Fruit fly (Drosophila melanogaster) whole organism, embryonic: ENCODE data around the gene form3.

Experiments
- CG11504 ChIP-seq: fragments of 200-800 bp; sonication (Bioruptor generic); optimal IDR thresholded peaks from 3 replicates; lab custom pipeline; 2019; ENCODE audit warnings: missing biosample characterization, mild to moderate bottlenecking, missing genetic modification characterization, moderate library complexity
- CG11560 ChIP-seq: fragments of 200-800 bp; sonication (Bioruptor generic); IDR thresholded peaks from 3 replicates; pipeline ENCODE4 v1.3.6; 2022; ENCODE audit warnings: missing biosample characterization, missing genetic modification characterization
- CG12236 ChIP-seq: fragments of 200-800 bp; sonication (Bioruptor generic); optimal IDR thresholded peaks from 2 replicates; lab custom pipeline; 2016; ENCODE audit warnings: missing biosample characterization, missing genetic modification characterization
- CG12942 ChIP-seq: fragments of 200-800 bp; sonication (Bioruptor generic); optimal IDR thresholded peaks from 3 replicates; lab custom pipeline; 2016; ENCODE audit warnings: missing biosample characterization, missing genetic modification characterization
- CG13624 ChIP-seq: fragments of 200-800 bp; sonication (Bioruptor generic); optimal IDR thresholded peaks from 2 replicates; lab custom pipeline; 2016; ENCODE audit warnings: missing biosample characterization, missing genetic modification characterization
- CG15601 ChIP-seq: fragments of 200-800 bp; sonication (Bioruptor generic); optimal IDR thresholded peaks from 3 replicates; lab custom pipeline; 2019; ENCODE audit warnings: missing biosample characterization, mild to moderate bottlenecking, missing genetic modification characterization, moderate library complexity
- CG1603 ChIP-seq: fragments of 200-800 bp; sonication (Bioruptor generic); optimal IDR thresholded peaks from 2 replicates; lab custom pipeline; 2019; ENCODE audit warnings: missing biosample characterization, mild to moderate bottlenecking, missing genetic modification characterization, moderate library complexity
- CG16813 ChIP-seq: fragments of 200-800 bp; sonication (Bioruptor generic); IDR thresholded peaks from 3 replicates; pipeline ENCODE4 v1.3.6; 2022; ENCODE audit warnings: missing biosample characterization, missing genetic modification characterization; ENCODE audit not compliant: partially characterized antibody
- CG17328 ChIP-seq: fragments of 200-800 bp; sonication (Bioruptor generic); IDR thresholded peaks from 2 replicates; pipeline ENCODE4 v1.3.6; 2022; ENCODE audit warnings: missing biosample characterization, missing genetic modification characterization
- CG18599 ChIP-seq: fragments of 200-800 bp; sonication (Bioruptor generic); optimal IDR thresholded peaks from 3 replicates; lab custom pipeline; 2017; ENCODE audit warnings: missing biosample characterization, missing genetic modification characterization, mild to moderate bottlenecking, moderate library complexity, missing genetic modification reagents
- CG2116 ChIP-seq: fragments of 200-800 bp; sonication (Bioruptor generic); optimal IDR thresholded peaks from 3 replicates; lab custom pipeline; 2018; ENCODE audit warnings: missing biosample characterization, mild to moderate bottlenecking, missing genetic modification characterization
- CG2120 ChIP-seq: fragments of 200-800 bp; sonication (Bioruptor generic); optimal IDR thresholded peaks from 3 replicates; lab custom pipeline; 2016; ENCODE audit warnings: missing biosample characterization, missing genetic modification characterization
- CG2678 ChIP-seq: fragments of 200-800 bp; sonication (Bioruptor generic); optimal IDR thresholded peaks from 3 replicates; lab custom pipeline; 2019; ENCODE audit warnings: missing biosample characterization, mild to moderate bottlenecking, missing genetic modification characterization, moderate library complexity
- CG34376 ChIP-seq: fragments of 200-800 bp; sonication (Bioruptor generic); optimal IDR thresholded peaks from 2 replicates; lab custom pipeline; 2018; ENCODE audit warnings: missing biosample characterization, mild to moderate bottlenecking, missing genetic modification characterization
- CG3726 ChIP-seq: fragments of 200-800 bp; sonication (Bioruptor generic); IDR thresholded peaks from 3 replicates; pipeline ENCODE4, ENCODE4 v1.3.6; 2022; ENCODE audit warnings: missing biosample characterization, missing genetic modification characterization
- CG3847 ChIP-seq: fragments of 200-800 bp; sonication (Bioruptor generic); IDR thresholded peaks from 2 replicates; pipeline ENCODE4 v1.3.6; 2022; ENCODE audit warnings: missing biosample characterization, missing genetic modification characterization
- Deaf1 ChIP-seq: fragments of 200-800 bp; optimal IDR thresholded peaks from 3 replicates; lab custom pipeline; 2019; ENCODE audit warnings: missing biosample characterization, mild to moderate bottlenecking, missing genetic modification characterization, moderate library complexity
- Elba2 ChIP-seq: fragments of 200-800 bp; sonication (Bioruptor generic); optimal IDR thresholded peaks from 3 replicates; lab custom pipeline; 2016; ENCODE audit warnings: missing biosample characterization, missing genetic modification characterization
- GATAe ChIP-seq: fragments of 200-800 bp; sonication (Bioruptor generic); conservative IDR thresholded peaks from 2 replicates; pipeline ENCODE4 v1.3.6; 2022; ENCODE audit warnings: missing biosample characterization, missing genetic modification characterization
- HLH4C ChIP-seq: fragments of 200-800 bp; sonication (Bioruptor generic); IDR thresholded peaks from 3 replicates; pipeline ENCODE4 v1.3.6; 2022; ENCODE audit warnings: missing biosample characterization, missing genetic modification characterization; ENCODE audit not compliant: partially characterized antibody
- Med ChIP-seq: fragments of 200-800 bp; sonication (Bioruptor generic); peaks from one replicate; lab custom pipeline; 2016; ENCODE audit warnings: missing biosample characterization, missing genetic modification characterization, mild to moderate bottlenecking, inconsistent platforms, moderate library complexity
- Six4 ChIP-seq: fragments of 200-800 bp; sonication (Bioruptor generic); optimal IDR thresholded peaks from 2 replicates; lab custom pipeline; 2016; ENCODE audit warnings: missing biosample characterization, missing genetic modification characterization
- Sox102F ChIP-seq: fragments of 200-800 bp; sonication (Bioruptor generic); optimal IDR thresholded peaks from 2 replicates; lab custom pipeline; 2018; ENCODE audit warnings: missing biosample characterization, mild to moderate bottlenecking, missing genetic modification characterization, moderate library complexity
- aop ChIP-seq: fragments of 200-800 bp; sonication (Bioruptor generic); IDR thresholded peaks from 2 replicates; pipeline ENCODE4 v1.3.6; 2022; ENCODE audit warnings: missing biosample characterization, missing genetic modification characterization
- caup ChIP-seq: fragments of 200-800 bp; sonication (Bioruptor generic); optimal IDR thresholded peaks from 3 replicates; lab custom pipeline; 2017; ENCODE audit warnings: missing biosample characterization, mild to moderate bottlenecking, missing genetic modification characterization, moderate library complexity; ENCODE audit not compliant: severe bottlenecking
- chinmo ChIP-seq: fragments of 200-800 bp; sonication (Bioruptor generic); IDR thresholded peaks from 4 replicates; pipeline ENCODE4 v1.3.6; 2022; ENCODE audit warnings: missing biosample characterization, missing genetic modification characterization; ENCODE audit not compliant: partially characterized antibody
- chn ChIP-seq: fragments of 200-800 bp; sonication (Bioruptor generic); optimal IDR thresholded peaks from 2 replicates; lab custom pipeline; 2016; ENCODE audit warnings: missing biosample characterization, missing genetic modification characterization
- ci ChIP-seq: fragments of 200-800 bp; sonication (Bioruptor generic); IDR thresholded peaks from 3 replicates; pipeline ENCODE4 v1.3.6; 2022; ENCODE audit warnings: missing biosample characterization, missing genetic modification characterization
- crp ChIP-seq, 2 experiments: fragments of 200-800 bp; sonication (Bioruptor generic); optimal IDR thresholded peaks; 2 replicates in 1 of 2; 3 replicates in 1 of 2; lab custom pipeline; 2017; ENCODE audit warnings: missing biosample characterization in 2 of 2, missing genetic modification characterization in 2 of 2, mild to moderate bottlenecking in 1 of 2, moderate library complexity in 1 of 2
- dimm ChIP-seq: fragments of 200-800 bp; sonication (Bioruptor generic); IDR thresholded peaks from 2 replicates; pipeline ENCODE4 v1.3.6; 2022; ENCODE audit warnings: missing biosample characterization, missing genetic modification characterization
- dm ChIP-seq: fragments of 200-800 bp; sonication (Bioruptor generic); optimal IDR thresholded peaks from 3 replicates; lab custom pipeline; 2016; ENCODE audit warnings: missing biosample characterization, missing genetic modification characterization
- esg ChIP-seq: fragments of 200-800 bp; sonication (Bioruptor generic); conservative IDR thresholded peaks from 2 replicates; pipeline ENCODE4 v1.3.6; 2022; ENCODE audit warnings: missing biosample characterization, missing genetic modification characterization
- eve ChIP-seq, 2 experiments: fragments of >200 bp; optimal IDR thresholded peaks; 2 replicates each; lab custom pipeline; 2017; ENCODE audit warnings: missing biosample characterization in 2 of 2, missing genetic modification characterization in 2 of 2
- exex ChIP-seq: fragments of 200-800 bp; sonication (Bioruptor generic); optimal IDR thresholded peaks from 4 replicates; lab custom pipeline; 2018; ENCODE audit warnings: missing biosample characterization, mild to moderate bottlenecking, missing genetic modification characterization, moderate library complexity
- fd102C ChIP-seq: fragments of 200-800 bp; sonication (Bioruptor generic); optimal IDR thresholded peaks from 2 replicates; lab custom pipeline; 2018; ENCODE audit warnings: missing biosample characterization, mild to moderate bottlenecking, missing genetic modification characterization, moderate library complexity
- grn ChIP-seq: fragments of 200-800 bp; sonication (Bioruptor generic); optimal IDR thresholded peaks from 3 replicates; lab custom pipeline; 2017; ENCODE audit warnings: missing biosample characterization, missing genetic modification characterization
- gro ChIP-seq: fragments of 200-800 bp; sonication (Bioruptor generic); optimal IDR thresholded peaks from 2 replicates; lab custom pipeline; 2016; ENCODE audit warnings: missing biosample characterization, missing genetic modification characterization
- kni ChIP-seq: fragments of 200-800 bp; sonication (Bioruptor generic); optimal IDR thresholded peaks from 3 replicates; lab custom pipeline; 2017; ENCODE audit warnings: mild to moderate bottlenecking, missing biosample characterization, missing genetic modification reagents, missing genetic modification characterization
- lab ChIP-seq: fragments of 200-800 bp; sonication (Bioruptor generic); optimal IDR thresholded peaks from 3 replicates; lab custom pipeline; 2017; ENCODE audit warnings: missing biosample characterization, missing genetic modification characterization, mild to moderate bottlenecking, moderate library complexity, missing genetic modification reagents
- lbe ChIP-seq: fragments of 200-800 bp; sonication (Bioruptor generic); optimal IDR thresholded peaks from 2 replicates; lab custom pipeline; 2016; ENCODE audit warnings: missing biosample characterization, mild to moderate bottlenecking, missing genetic modification characterization
- nerfin-1 ChIP-seq: fragments of 200-800 bp; sonication (Bioruptor generic); optimal IDR thresholded peaks from 3 replicates; lab custom pipeline; 2019; ENCODE audit warnings: missing biosample characterization, mild to moderate bottlenecking, missing genetic modification characterization, moderate library complexity
- nom ChIP-seq: fragments of 200-800 bp; sonication (Bioruptor generic); optimal IDR thresholded peaks from 2 replicates; lab custom pipeline; 2017; ENCODE audit warnings: missing biosample characterization, missing genetic modification characterization, mild to moderate bottlenecking, moderate library complexity, missing genetic modification reagents
- peb ChIP-seq: fragments of 200-800 bp; sonication (Bioruptor generic); IDR thresholded peaks from 2 replicates; pipeline ENCODE4 v1.3.6; 2022; ENCODE audit warnings: missing biosample characterization, missing genetic modification characterization
- sd ChIP-seq: fragments of 200-800 bp; sonication (Bioruptor generic); optimal IDR thresholded peaks from 3 replicates; lab custom pipeline; 2018; ENCODE audit warnings: missing biosample characterization, mild to moderate bottlenecking, missing genetic modification characterization, moderate library complexity
- sens ChIP-seq: fragments of 200-800 bp; sonication (Bioruptor generic); peaks from one replicate; lab custom pipeline; 2016; ENCODE audit warnings: missing biosample characterization, missing genetic modification characterization
- sima ChIP-seq: fragments of 200-800 bp; sonication (Bioruptor generic); optimal IDR thresholded peaks from 2 replicates; lab custom pipeline; 2016; ENCODE audit warnings: missing biosample characterization, missing genetic modification characterization
- slp2 ChIP-seq: fragments of 200-800 bp; sonication (Bioruptor generic); optimal IDR thresholded peaks from 2 replicates; lab custom pipeline; 2016; ENCODE audit warnings: missing biosample characterization, missing genetic modification characterization
- sug ChIP-seq: fragments of 200-800 bp; optimal IDR thresholded peaks from 2 replicates; lab custom pipeline; 2019; ENCODE audit warnings: missing biosample characterization, mild to moderate bottlenecking, missing genetic modification characterization, moderate library complexity
- unc-4 ChIP-seq: fragments of 200-800 bp; sonication (Bioruptor generic); IDR thresholded peaks from 2 replicates; pipeline ENCODE4 v1.3.6; 2022; ENCODE audit warnings: missing biosample characterization, missing genetic modification characterization; ENCODE audit not compliant: partially characterized antibody
- vfl ChIP-seq: fragments of 200-800 bp; sonication (Bioruptor generic); optimal IDR thresholded peaks from 2 replicates; lab custom pipeline; 2016; ENCODE audit warnings: missing biosample characterization, missing genetic modification characterization
- yki ChIP-seq: fragments of >200 bp; optimal IDR thresholded peaks from 3 replicates; lab custom pipeline; 2018

The form3 gene

DNA sequence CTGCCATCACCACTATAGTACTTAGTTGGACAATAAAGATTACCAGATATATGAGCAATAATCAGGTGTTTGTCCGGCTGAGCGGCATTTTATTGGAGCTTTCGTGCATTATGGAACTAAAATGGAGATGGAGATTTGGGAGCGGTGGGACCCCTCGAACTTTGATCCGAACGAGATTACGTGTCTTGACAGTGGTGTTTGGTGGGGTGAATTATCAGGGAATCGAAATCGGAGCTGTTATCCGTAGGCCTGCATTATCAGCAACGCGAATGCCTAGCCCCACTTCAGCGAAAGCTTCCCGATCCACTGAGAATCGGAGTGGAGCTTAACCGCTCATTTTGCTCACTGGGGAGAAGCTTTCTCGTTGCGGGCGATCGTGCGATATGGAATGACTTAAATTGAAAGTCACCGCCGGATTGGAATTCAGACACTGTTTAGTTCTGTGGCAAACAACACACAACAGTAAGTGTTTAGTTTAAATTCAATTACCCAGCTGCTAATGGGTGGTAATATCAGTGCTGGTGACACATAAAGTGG lies 36.9 kb downstream of the form3 start, which contains the start of gene Acbp2 (continued):
- TF ChIP-seq dm: no peak
- TF ChIP-seq peb (GFP tag; lab: Robert Waterston, UW): no peak
- no peak for TF ChIP-seq vfl
- peak; percentile 44; the same call in 1 of the 3 replicates for TF ChIP-seq ci (GFP tag; lab: Robert Waterston, UW)
- no peak for TF ChIP-seq kni (GFP tag; lab: Kevin White, UChicago)
- TF ChIP-seq aop (GFP tag; lab: Robert Waterston, UW): no peak
- peak; percentile 91 for TF ChIP-seq chinmo (GFP tag; lab: Robert Waterston, UW)
- no peak for TF ChIP-seq esg (GFP tag; lab: Robert Waterston, UW)
- no peak for TF ChIP-seq Sox102F (GFP tag; lab: Kevin White, UChicago)
- TF ChIP-seq Deaf1: peak; percentile 54
- TF ChIP-seq caup: no peak
- TF ChIP-seq dimm (GFP tag; lab: Robert Waterston, UW): no peak
- peak; percentile 83 for TF ChIP-seq CG15601 (tag; lab: Kevin White, UChicago)
- TF ChIP-seq HLH4C (GFP tag; lab: Robert Waterston, UW): no peak
- TF ChIP-seq Elba2 (GFP tag; lab: Kevin White, UChicago): no peak
- TF ChIP-seq sima (GFP tag; lab: Kevin White, UChicago): no peak
- TF ChIP-seq lbe (GFP tag; lab: Kevin White, UChicago): no peak
- TF ChIP-seq sug: peak; percentile 100
- no peak for TF ChIP-seq crp (GFP tag; optimal IDR thresholded peaks at IDR 0.05; lab: Kevin White, UChicago)
- TF ChIP-seq sd (tag; lab: Kevin White, UChicago): peak; percentile 67
- no peak for TF ChIP-seq CG16813 (GFP tag; lab: Robert Waterston, UW)
- TF ChIP-seq CG3726 (GFP tag; lab: Robert Waterston, UW): no peak
- TF ChIP-seq yki: no peak
- no peak for TF ChIP-seq slp2 (GFP tag; lab: Kevin White, UChicago)
- no peak for TF ChIP-seq fd102C
- no peak for TF ChIP-seq CG3847 (GFP tag; lab: Robert Waterston, UW)
- peak; percentile 66; the same call in 1 of the 2 replicates for TF ChIP-seq GATAe (GFP tag; lab: Robert Waterston, UW)
- no peak for TF ChIP-seq nom (GFP tag; lab: Kevin White, UChicago)
- TF ChIP-seq CG12942 (GFP tag; lab: Kevin White, UChicago): no peak
- no peak for TF ChIP-seq chn (GFP tag; lab: Kevin White, UChicago)
- no peak for TF ChIP-seq eve (GFP tag; optimal IDR thresholded peaks at IDR 0.05; lab: Kevin White, UChicago)
- no peak for TF ChIP-seq CG2116 (GFP tag; lab: Kevin White, UChicago)
- TF ChIP-seq CG13624 (GFP tag; lab: Kevin White, UChicago): no peak
- TF ChIP-seq CG2120 (GFP tag; lab: Kevin White, UChicago): no peak
- no peak for TF ChIP-seq CG17328
- no peak for TF ChIP-seq unc-4 (GFP tag; lab: Robert Waterston, UW)
- no peak for TF ChIP-seq Six4 (GFP tag; lab: Kevin White, UChicago)
- peak; percentile 55 for TF ChIP-seq Med (GFP tag; lab: Kevin White, UChicago)

DNA sequence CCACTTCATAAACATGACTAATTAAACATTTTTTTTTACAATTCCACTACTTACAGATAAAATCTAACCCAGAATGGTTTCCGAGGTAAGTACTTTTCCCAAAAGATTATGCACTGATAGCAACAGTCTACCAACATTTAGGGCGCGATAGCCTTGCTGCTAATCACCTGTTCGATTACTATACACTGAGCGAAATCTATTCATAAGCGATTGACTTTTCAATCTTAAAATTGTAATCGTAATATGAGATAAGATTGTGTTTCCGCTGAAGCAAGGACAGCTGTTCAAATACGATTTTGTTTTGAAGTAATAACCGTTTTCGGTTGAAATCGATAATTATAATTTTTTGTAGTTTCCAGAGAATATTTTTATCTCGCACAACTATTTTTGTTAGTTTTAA lies 38.0 kb downstream of the form3 start:
- TF ChIP-seq grn (GFP tag; lab: Kevin White, UChicago) (peak; percentile 89), lab (peak; percentile 52), CG18599 (peak; percentile 17), Med (GFP tag; lab: Kevin White, UChicago) (peak; percentile 28), CG11560 (no peak), nerfin-1 (tag; lab: Kevin White, UChicago) (no peak), GATAe (GFP tag; lab: Robert Waterston, UW) (peak; percentile 79), CG12236 (no peak), exex (tag; lab: Kevin White, UChicago) (peak; percentile 96), CG34376 (peak; percentile 41), CG11504 (tag; lab: Kevin White, UChicago) (peak; percentile 0), CG1603 (tag; lab: Kevin White, UChicago) (peak; percentile 4), gro (GFP tag; lab: Kevin White, UChicago) (peak; percentile 41), CG2678 (tag; lab: Kevin White, UChicago) (peak; percentile 4), sens (GFP tag; lab: Kevin White, UChicago) (peak; percentile 53), sug (peak; percentile 57)
